Worm (Caenorhabditis elegans) whole organism, young adult: Measurements from ENCODE around the gene srj-38.

Source experiments
- Y67H2A.10 ChIP-seq: fragments of 200-800 bp; sonication (Bioruptor generic); conservative IDR thresholded peaks from 2 replicates; pipeline ENCODE4 v1.3.6; 2022; ENCODE audit warnings: missing genetic modification reagents, missing genetic modification characterization, missing compliant biosample characterization
- efl-1 ChIP-seq: fragments of 150-350 bp; optimal IDR thresholded peaks from 2 replicates; lab custom pipeline; 2014; ENCODE audit warnings: missing biosample characterization, missing genetic modification reagents, missing genetic modification characterization
- ets-4 ChIP-seq: fragments of 200-800 bp; sonication (Bioruptor generic); optimal IDR thresholded peaks from 2 replicates; lab custom pipeline; 2018; ENCODE audit warnings: mild to moderate bottlenecking, missing genetic modification characterization, missing compliant biosample characterization

DNA sequence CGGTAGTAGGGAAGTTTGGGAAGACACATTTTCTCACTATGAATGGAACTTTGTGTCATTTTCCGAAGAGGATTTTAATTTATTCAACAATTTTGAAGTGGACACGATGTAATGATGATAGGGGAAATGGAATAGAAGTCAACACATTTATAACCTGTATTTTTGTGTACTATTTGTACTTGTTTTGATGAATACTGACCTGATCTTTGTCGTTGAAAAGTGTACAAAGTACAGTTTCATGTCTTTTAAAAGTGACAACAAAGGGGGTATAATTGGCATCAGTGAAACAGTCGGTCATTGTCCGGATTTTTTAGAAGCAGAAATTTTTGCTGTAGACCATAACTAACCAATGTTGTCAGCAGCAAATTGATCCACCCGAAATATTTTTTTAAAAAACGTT is 5.0 kb upstream of the srj-38 start, which contains the start of gene T02B11.6:
- TF ChIP-seq efl-1 (GFP tag; lab: Kevin White, UChicago), result no peak
- no peak for TF ChIP-seq Y67H2A.10 (GFP tag; lab: Robert Waterston, UW)
- TF ChIP-seq ets-4 (GFP tag; lab: Kevin White, UChicago), result no peak
